Fruit fly (Drosophila melanogaster) whole organism, embryonic: Measurements from ENCODE around the gene SK.

Source experiments
- B-H1 ChIP-seq: fragments of 200-800 bp; sonication (Bioruptor generic); IDR thresholded peaks from 3 replicates; pipeline ENCODE4 v1.3.6; 2022; ENCODE audit warnings: missing biosample characterization, missing genetic modification characterization
- CG1024 ChIP-seq: fragments of 200-800 bp; sonication (Bioruptor generic); IDR thresholded peaks from 2 replicates; pipeline ENCODE4 v1.3.6; 2022; ENCODE audit warnings: missing biosample characterization, missing genetic modification characterization
- CG10267 ChIP-seq: fragments of 200-800 bp; sonication (Bioruptor generic); optimal IDR thresholded peaks from 2 replicates; lab custom pipeline; 2018; ENCODE audit warnings: missing biosample characterization, mild to moderate bottlenecking, missing genetic modification characterization, moderate library complexity
- CG10654 ChIP-seq: fragments of 200-800 bp; sonication (Bioruptor generic); optimal IDR thresholded peaks from 2 replicates; lab custom pipeline; 2016; ENCODE audit warnings: missing biosample characterization, missing genetic modification characterization
- CG12071 ChIP-seq: fragments of 200-800 bp; sonication (Bioruptor generic); optimal IDR thresholded peaks from 3 replicates; lab custom pipeline; 2018; ENCODE audit warnings: missing biosample characterization, mild to moderate bottlenecking, missing genetic modification characterization
- CG13287 ChIP-seq: fragments of 200-800 bp; sonication (Bioruptor generic); IDR thresholded peaks from 2 replicates; pipeline ENCODE4 v1.3.6; 2022; ENCODE audit warnings: missing biosample characterization, missing genetic modification characterization; ENCODE audit not compliant: partially characterized antibody
- CG14965 ChIP-seq: fragments of 200-800 bp; sonication (Bioruptor generic); optimal IDR thresholded peaks from 2 replicates; lab custom pipeline; 2016; ENCODE audit warnings: missing biosample characterization, missing genetic modification characterization, borderline replicate concordance
- CG15601 ChIP-seq: fragments of 200-800 bp; sonication (Bioruptor generic); optimal IDR thresholded peaks from 3 replicates; lab custom pipeline; 2019; ENCODE audit warnings: missing biosample characterization, mild to moderate bottlenecking, missing genetic modification characterization, moderate library complexity
- CG17186 ChIP-seq: fragments of 200-800 bp; sonication (Bioruptor generic); optimal IDR thresholded peaks from 3 replicates; lab custom pipeline; 2017; ENCODE audit warnings: missing biosample characterization, missing genetic modification reagents, missing genetic modification characterization
- CG17359 ChIP-seq: fragments of 200-800 bp; sonication (Bioruptor generic); optimal IDR thresholded peaks from 3 replicates; lab custom pipeline; 2018; ENCODE audit warnings: missing biosample characterization, mild to moderate bottlenecking, missing genetic modification characterization, moderate library complexity
- CG17802 ChIP-seq: fragments of 200-800 bp; sonication (Bioruptor generic); optimal IDR thresholded peaks from 2 replicates; lab custom pipeline; 2018; ENCODE audit warnings: missing biosample characterization, mild to moderate bottlenecking, missing genetic modification characterization, moderate library complexity
- CG18011 ChIP-seq: fragments of 200-800 bp; sonication (Bioruptor generic); optimal IDR thresholded peaks from 2 replicates; lab custom pipeline; 2017; ENCODE audit warnings: missing biosample characterization, missing genetic modification characterization, mild to moderate bottlenecking, moderate library complexity, missing genotype
- CG1832 ChIP-seq: fragments of 200-800 bp; sonication (Bioruptor generic); optimal IDR thresholded peaks from 2 replicates; lab custom pipeline; 2017; ENCODE audit warnings: missing biosample characterization, mild to moderate bottlenecking, missing genetic modification characterization, inconsistent platforms
- CG2129 ChIP-seq: fragments of 200-800 bp; sonication (Bioruptor generic); IDR thresholded peaks from 2 replicates; pipeline ENCODE4 v1.3.6; 2022; ENCODE audit warnings: missing biosample characterization, missing genetic modification characterization; ENCODE audit not compliant: partially characterized antibody
- CG2199 ChIP-seq: fragments of 200-800 bp; sonication (Bioruptor generic); IDR thresholded peaks from 3 replicates; pipeline ENCODE4 v1.3.6; 2022; ENCODE audit warnings: missing biosample characterization, missing genetic modification characterization
- CG30020 ChIP-seq: fragments of 200-800 bp; optimal IDR thresholded peaks from 2 replicates; lab custom pipeline; 2019; ENCODE audit warnings: missing biosample characterization, mild to moderate bottlenecking, missing genetic modification characterization, moderate library complexity
- CG3838 ChIP-seq: fragments of 200-800 bp; sonication (Bioruptor generic); optimal IDR thresholded peaks from 3 replicates; lab custom pipeline; 2016; ENCODE audit warnings: missing biosample characterization, missing genetic modification characterization
- CG6683 ChIP-seq: fragments of 200-800 bp; sonication (Bioruptor generic); optimal IDR thresholded peaks from 2 replicates; lab custom pipeline; 2017; ENCODE audit warnings: missing biosample characterization, mild to moderate bottlenecking, missing genetic modification characterization, missing genetic modification reagents
- CG6689 ChIP-seq: fragments of 200-800 bp; sonication (Bioruptor generic); IDR thresholded peaks from 2 replicates; pipeline ENCODE4 v1.3.6; 2022; ENCODE audit warnings: missing biosample characterization, missing genetic modification characterization
- Camta ChIP-seq: fragments of 200-800 bp; sonication (Bioruptor generic); optimal IDR thresholded peaks from 2 replicates; lab custom pipeline; 2016; ENCODE audit warnings: missing biosample characterization, missing genetic modification characterization
- D ChIP-seq, 2 experiments: fragments of 200-800 bp in 1 of 2; fragments of >200 bp in 1 of 2; sonication (Bioruptor generic) in 1 of 2; optimal IDR thresholded peaks; 2 replicates in 1 of 2; 3 replicates in 1 of 2; lab custom pipeline; 2017; ENCODE audit warnings: mild to moderate bottlenecking in 1 of 2, missing biosample characterization in 1 of 2, missing genetic modification characterization in 1 of 2, missing genetic modification reagents in 1 of 2
- Ets97D ChIP-seq: fragments of 200-800 bp; sonication (Bioruptor generic); optimal IDR thresholded peaks from 3 replicates; lab custom pipeline; 2016; ENCODE audit warnings: missing biosample characterization, missing genetic modification characterization
- Fer1 ChIP-seq: fragments of 200-800 bp; sonication (Bioruptor generic); optimal IDR thresholded peaks from 2 replicates; lab custom pipeline; 2017; ENCODE audit warnings: missing biosample characterization, mild to moderate bottlenecking, missing genetic modification characterization
- Hand ChIP-seq: fragments of 200-800 bp; sonication (Bioruptor generic); optimal IDR thresholded peaks from 2 replicates; lab custom pipeline; 2017; ENCODE audit warnings: mild to moderate bottlenecking, missing biosample characterization, missing genetic modification reagents, missing genetic modification characterization
- Hr51 ChIP-seq, 2 experiments: fragments of 200-800 bp; sonication (Bioruptor generic); optimal IDR thresholded peaks; 2 replicates in 1 of 2; 3 replicates in 1 of 2; lab custom pipeline; 2016 to 2018; ENCODE audit warnings: missing biosample characterization in 2 of 2, missing genetic modification characterization in 2 of 2, mild to moderate bottlenecking in 1 of 2, moderate library complexity in 1 of 2
- MBD-R2 ChIP-seq: fragments of 200-800 bp; sonication (Bioruptor generic); IDR thresholded peaks from 2 replicates; pipeline ENCODE4 v1.3.6; 2022; ENCODE audit warnings: missing biosample characterization, missing genetic modification characterization
- MESR4 ChIP-seq: fragments of 200-800 bp; sonication (Bioruptor generic); optimal IDR thresholded peaks from 2 replicates; lab custom pipeline; 2018; ENCODE audit warnings: missing biosample characterization, mild to moderate bottlenecking, missing genetic modification characterization, moderate library complexity
- ap ChIP-seq: fragments of 200-800 bp; sonication (Bioruptor generic); IDR thresholded peaks from 2 replicates; pipeline ENCODE4 v1.3.6; 2022; ENCODE audit warnings: missing biosample characterization, missing genetic modification characterization
- bsh ChIP-seq, 2 experiments: fragments of 200-800 bp; sonication (Bioruptor generic); optimal IDR thresholded peaks; 2 replicates each; lab custom pipeline; 2017 to 2018; ENCODE audit warnings: mild to moderate bottlenecking in 2 of 2, missing biosample characterization in 2 of 2, missing genetic modification characterization in 2 of 2, moderate library complexity in 1 of 2
- cato ChIP-seq: fragments of 200-800 bp; sonication (Bioruptor generic); optimal IDR thresholded peaks from 2 replicates; lab custom pipeline; 2016; ENCODE audit warnings: missing biosample characterization, missing genetic modification characterization, borderline replicate concordance
- croc ChIP-seq: fragments of 200-800 bp; sonication (Bioruptor generic); conservative IDR thresholded peaks from 3 replicates; pipeline ENCODE4 v1.3.6; 2022; ENCODE audit warnings: missing biosample characterization, missing genetic modification characterization
- dysf ChIP-seq: fragments of 200-800 bp; sonication (Bioruptor generic); IDR thresholded peaks from 3 replicates; pipeline ENCODE4 v1.3.6; 2022; ENCODE audit warnings: missing biosample characterization, missing genetic modification characterization
- eyg ChIP-seq: fragments of 200-800 bp; sonication (Bioruptor generic); optimal IDR thresholded peaks from 3 replicates; lab custom pipeline; 2016; ENCODE audit warnings: missing biosample characterization, missing genetic modification characterization
- grau ChIP-seq: fragments of 200-800 bp; optimal IDR thresholded peaks from 3 replicates; lab custom pipeline; 2019; ENCODE audit warnings: missing biosample characterization, mild to moderate bottlenecking, missing genetic modification characterization, moderate library complexity
- gsb-n ChIP-seq: fragments of 200-800 bp; sonication (Bioruptor generic); optimal IDR thresholded peaks from 3 replicates; lab custom pipeline; 2018; ENCODE audit warnings: missing biosample characterization, mild to moderate bottlenecking, missing genetic modification characterization
- lilli ChIP-seq: fragments of 200-800 bp; sonication (Bioruptor generic); optimal IDR thresholded peaks from 3 replicates; lab custom pipeline; 2016; ENCODE audit warnings: missing biosample characterization, missing genetic modification characterization
- lov ChIP-seq, 2 experiments: fragments of 200-800 bp in 1 of 2; fragments of >200 bp in 1 of 2; sonication (Bioruptor generic) in 1 of 2; IDR thresholded peaks in 1 of 2; optimal IDR thresholded peaks in 1 of 2; 2 replicates in 1 of 2; 3 replicates in 1 of 2; pipeline versions ENCODE4 v1.3.6 to Lab custom; 2017 to 2022; ENCODE audit warnings: missing biosample characterization in 1 of 2, missing genetic modification characterization in 1 of 2
- nmo ChIP-seq: fragments of 200-800 bp; sonication (Bioruptor generic); optimal IDR thresholded peaks from 2 replicates; lab custom pipeline; 2018; ENCODE audit warnings: missing biosample characterization, mild to moderate bottlenecking, missing genetic modification characterization, moderate library complexity
- pzg ChIP-seq: fragments of 200-800 bp; sonication (Bioruptor generic); optimal IDR thresholded peaks from 3 replicates; lab custom pipeline; 2018; ENCODE audit warnings: missing biosample characterization, mild to moderate bottlenecking, missing genetic modification characterization, moderate library complexity
- ro ChIP-seq: fragments of 200-800 bp; sonication (Bioruptor generic); IDR thresholded peaks from 2 replicates; pipeline ENCODE4 v1.3.6; 2022; ENCODE audit warnings: missing biosample characterization, missing genetic modification characterization
- sima ChIP-seq: fragments of 200-800 bp; sonication (Bioruptor generic); optimal IDR thresholded peaks from 2 replicates; lab custom pipeline; 2016; ENCODE audit warnings: missing biosample characterization, missing genetic modification characterization
- sob ChIP-seq: fragments of 200-800 bp; sonication (Bioruptor generic); IDR thresholded peaks from 2 replicates; pipeline ENCODE4 v1.3.6; 2022; ENCODE audit warnings: missing biosample characterization, missing genetic modification characterization
- ssp ChIP-seq: fragments of 200-800 bp; sonication (Bioruptor generic); IDR thresholded peaks from 2 replicates; pipeline ENCODE4 v1.3.6; 2022; ENCODE audit warnings: missing biosample characterization, missing genetic modification characterization
- stwl ChIP-seq: fragments of 200-800 bp; sonication (Bioruptor generic); optimal IDR thresholded peaks from 3 replicates; lab custom pipeline; 2018; ENCODE audit warnings: missing biosample characterization, mild to moderate bottlenecking, missing genetic modification characterization, moderate library complexity
- tup ChIP-seq: fragments of 200-800 bp; sonication (Bioruptor generic); optimal IDR thresholded peaks from 2 replicates; lab custom pipeline; 2016; ENCODE audit warnings: missing biosample characterization, mild to moderate bottlenecking, missing genetic modification characterization, moderate library complexity
- vnd ChIP-seq: fragments of 200-800 bp; sonication (Bioruptor generic); IDR thresholded peaks from 3 replicates; pipeline ENCODE4 v1.3.6; 2022; ENCODE audit warnings: missing biosample characterization, missing genetic modification characterization; ENCODE audit not compliant: partially characterized antibody
- wek ChIP-seq: fragments of 200-800 bp; sonication (Bioruptor generic); optimal IDR thresholded peaks from 3 replicates; lab custom pipeline; 2018; ENCODE audit warnings: missing biosample characterization, mild to moderate bottlenecking, missing genetic modification characterization, moderate library complexity
- wor ChIP-seq: fragments of 200-800 bp; sonication (Bioruptor generic); IDR thresholded peaks from 2 replicates; pipeline ENCODE4 v1.3.6; 2022; ENCODE audit warnings: missing biosample characterization, missing genetic modification characterization

SK gene

DNA sequence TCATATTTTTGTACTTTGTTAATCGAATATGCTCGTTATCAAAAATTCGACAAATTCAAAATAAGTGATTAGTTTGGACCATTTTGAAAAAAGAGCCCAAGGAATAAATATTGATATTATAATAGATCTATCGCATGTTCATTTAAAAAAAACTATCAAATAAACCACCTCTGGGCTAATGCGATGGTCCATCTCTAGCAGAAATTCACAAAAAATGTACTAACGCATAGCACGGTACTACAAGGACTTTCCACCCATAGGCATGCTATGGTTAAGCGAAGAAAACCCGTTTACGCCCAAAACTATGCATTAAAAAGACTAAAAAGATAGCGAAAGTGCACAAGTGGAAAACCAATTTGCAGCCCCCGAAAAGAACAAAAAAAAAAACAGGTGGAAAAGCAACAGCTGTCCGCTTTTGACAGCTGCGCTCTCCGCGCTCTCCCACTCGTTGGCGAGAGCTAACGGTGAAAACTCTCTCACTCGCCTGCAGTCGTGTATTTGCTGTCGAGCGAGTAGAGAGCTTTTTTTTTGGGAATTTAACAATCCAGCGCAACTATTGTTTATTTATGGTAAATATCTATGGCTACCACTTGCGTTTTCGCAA is 7.7 kb upstream of the SK start, which contains the start of gene CanB (continued):
- TF ChIP-seq ssp (GFP tag; lab: Robert Waterston, UW), result no peak
- TF ChIP-seq Fer1 (GFP tag; lab: Kevin White, UChicago), result peak; percentile 11
- no peak for TF ChIP-seq ap (GFP tag; lab: Robert Waterston, UW)
- no peak for TF ChIP-seq CG17359 (tag; lab: Kevin White, UChicago)
- TF ChIP-seq CG10267, result peak; percentile 20
- peak; percentile 29 for TF ChIP-seq pzg
- TF ChIP-seq Hr51 (GFP tag; optimal IDR thresholded peaks at IDR 0.05; lab: Kevin White, UChicago), result no peak
- TF ChIP-seq vnd (GFP tag; lab: Robert Waterston, UW), result peak; percentile 53; the same call in 1 of the 3 replicates
- peak; percentile 28 for TF ChIP-seq nmo (GFP tag; lab: Kevin White, UChicago)
- TF ChIP-seq Camta, result no peak
- peak; percentile 67 for TF ChIP-seq CG13287 (GFP tag; lab: Robert Waterston, UW)
- no peak for TF ChIP-seq CG1024
- TF ChIP-seq CG2129 (GFP tag; lab: Robert Waterston, UW), result peak; percentile 69
- TF ChIP-seq stwl, result peak; percentile 42
- no peak for TF ChIP-seq tup
- TF ChIP-seq B-H1 (GFP tag; lab: Robert Waterston, UW), result no peak
- no peak for TF ChIP-seq wek (GFP tag; lab: Kevin White, UChicago)
- TF ChIP-seq bsh (GFP tag; optimal IDR thresholded peaks at IDR 0.05; lab: Kevin White, UChicago), result no peak
- TF ChIP-seq D (optimal IDR thresholded peaks at IDR 0.05; lab: Kevin White, UChicago), result no peak
- no peak for TF ChIP-seq D (GFP tag; optimal IDR thresholded peaks at IDR 0.05; lab: Kevin White, UChicago)
- no peak for TF ChIP-seq CG10654 (GFP tag; lab: Kevin White, UChicago)
- TF ChIP-seq CG6683, result no peak
- no peak for TF ChIP-seq CG30020 (tag; lab: Kevin White, UChicago)
- no peak for TF ChIP-seq eyg (GFP tag; lab: Kevin White, UChicago)
- no peak for TF ChIP-seq Hand (GFP tag; lab: Kevin White, UChicago)
- TF ChIP-seq CG2199 (GFP tag; lab: Robert Waterston, UW), result no peak
- no peak for TF ChIP-seq cato (GFP tag; lab: Kevin White, UChicago)
- TF ChIP-seq sima, result no peak
- no peak for TF ChIP-seq CG18011 (GFP tag; lab: Kevin White, UChicago)
- no peak for TF ChIP-seq sob (GFP tag; lab: Robert Waterston, UW)
- TF ChIP-seq CG17802 (tag; lab: Kevin White, UChicago), result no peak
- no peak for TF ChIP-seq CG1832 (GFP tag; lab: Kevin White, UChicago)
- TF ChIP-seq CG12071, result no peak
- no peak for TF ChIP-seq dysf
- TF ChIP-seq MBD-R2 (GFP tag; lab: Robert Waterston, UW), result no peak; the same call in 1 of the 2 replicates
- no peak for TF ChIP-seq croc (GFP tag; lab: Robert Waterston, UW)
- TF ChIP-seq lov (optimal IDR thresholded peaks at IDR 0.05; lab: Kevin White, UChicago), result no peak
- TF ChIP-seq lov (GFP tag; IDR thresholded peaks at IDR 0.05; lab: Robert Waterston, UW), result no peak
- no peak for TF ChIP-seq CG14965 (GFP tag; lab: Kevin White, UChicago)
- TF ChIP-seq CG17186 (GFP tag; lab: Kevin White, UChicago), result no peak
- TF ChIP-seq lilli, result peak; percentile 16
- no peak for TF ChIP-seq MESR4 (GFP tag; lab: Kevin White, UChicago)
- no peak for TF ChIP-seq CG15601 (tag; lab: Kevin White, UChicago)
- TF ChIP-seq gsb-n (tag; lab: Kevin White, UChicago), result no peak
- peak; percentile 70 for TF ChIP-seq Ets97D (GFP tag; lab: Kevin White, UChicago)
- no peak for TF ChIP-seq ro
- no peak for TF ChIP-seq wor
- no peak for TF ChIP-seq CG6689 (GFP tag; lab: Robert Waterston, UW)
- no peak for TF ChIP-seq CG3838 (GFP tag; lab: Kevin White, UChicago)
- TF ChIP-seq grau (tag; lab: Kevin White, UChicago), result no peak
